Fruit fly (Drosophila melanogaster): Measurements from ENCODE around the gene CG34163.

The CG34163 gene

dm6 chr2L:11965610-11966594, 22.2 kb upstream of the CG34163 start:
- TF ChIP-seq svp (GFP tag) (peak; percentile 85), net (GFP tag; optimal IDR thresholded peaks at IDR 0.05) (no peak), spab (GFP tag; optimal IDR thresholded peaks at IDR 0.05) (no peak), CG10669 (GFP tag; optimal IDR thresholded peaks at IDR 0.05) (no peak), fd85E (GFP tag; optimal IDR thresholded peaks at IDR 0.05) (no peak), Hr39 (GFP tag; optimal IDR thresholded peaks at IDR 0.05) (peak; percentile 58), CG6163 (GFP tag; IDR thresholded peaks at IDR 0.05) (0 out of 3 replicates have a peak, but pooled peaks have one; percentile 36), Ets96B (tag; optimal IDR thresholded peaks at IDR 0.05) (no peak), Met (GFP tag; optimal IDR thresholded peaks at IDR 0.05) (peak; percentile 54), Ets21C (GFP tag; optimal IDR thresholded peaks at IDR 0.05) (peak; percentile 37), vri (GFP tag; optimal IDR thresholded peaks at IDR 0.05) (no peak), Gug (GFP tag; IDR thresholded peaks at IDR 0.05) (no peak), CG8319 (GFP tag; optimal IDR thresholded peaks at IDR 0.05) (no peak), Blimp-1 (GFP tag; optimal IDR thresholded peaks at IDR 0.05) (peak; percentile 84), CG15336 (GFP tag; IDR thresholded peaks at IDR 0.05) (no peak), Sox102F (GFP tag; optimal IDR thresholded peaks at IDR 0.05) (peak; percentile 27), Eip78C (GFP tag) (peak; percentile 83), Sox14 (GFP tag; optimal IDR thresholded peaks at IDR 0.05) (peak; percentile 42), CG11294 (GFP tag; IDR thresholded peaks at IDR 0.05) (no peak), CG9139 (GFP tag; optimal IDR thresholded peaks at IDR 0.05) (no peak), Lpt (GFP tag; optimal IDR thresholded peaks at IDR 0.05) (peak; percentile 24), dac (GFP tag; optimal IDR thresholded peaks at IDR 0.05) (no peak), Eip75B (GFP tag; optimal IDR thresholded peaks at IDR 0.05) (peak; percentile 57), Smox (GFP tag; optimal IDR thresholded peaks at IDR 0.05) (peak; percentile 48), ss (GFP tag; optimal IDR thresholded peaks at IDR 0.05) (peak; percentile 1 to 50), CG8119 (GFP tag; IDR thresholded peaks at IDR 0.05) (no peak), dsx (GFP tag; optimal IDR thresholded peaks at IDR 0.05; ENCODE audit: poor library complexity, severe bottlenecking) (no peak), Hr4 (GFP tag; optimal IDR thresholded peaks at IDR 0.05) (peak; percentile 21), CG11762 (GFP tag; optimal IDR thresholded peaks at IDR 0.05; ENCODE audit: insufficient read depth) (no peak), CG3919 (GFP tag; optimal IDR thresholded peaks at IDR 0.05) (peak; percentile 7), CG1621 (tag; optimal IDR thresholded peaks at IDR 0.05) (no peak), fkh (GFP tag; optimal IDR thresholded peaks at IDR 0.05) (no peak), CG7368 (GFP tag; optimal IDR thresholded peaks at IDR 0.05) (no peak), eg (GFP tag; IDR thresholded peaks at IDR 0.05) (no peak), CG6854 (GFP tag; optimal IDR thresholded peaks at IDR 0.05) (peak; percentile 9), Sox15 (GFP tag; optimal IDR thresholded peaks at IDR 0.05) (no peak), Eip93F (GFP tag; optimal IDR thresholded peaks at IDR 0.05) (no peak), fd59A (GFP tag; optimal IDR thresholded peaks at IDR 0.05) (peak; percentile 67), Hr38 (GFP tag; optimal IDR thresholded peaks at IDR 0.05) (no peak), CG34406 (GFP tag; optimal IDR thresholded peaks at IDR 0.05) (peak; percentile 26), acj6 (GFP tag; optimal IDR thresholded peaks at IDR 0.05) (peak; percentile 55), topi (GFP tag; optimal IDR thresholded peaks at IDR 0.05) (peak; percentile 65), CG4318 (GFP tag; optimal IDR thresholded peaks at IDR 0.05) (no peak), achi (GFP tag; optimal IDR thresholded peaks at IDR 0.05) (peak; percentile 40), pdm3 (GFP tag; optimal IDR thresholded peaks at IDR 0.05) (peak; percentile 15), CG10631 (GFP tag; optimal IDR thresholded peaks at IDR 0.05) (peak; percentile 74), OdsH (GFP tag; optimal IDR thresholded peaks at IDR 0.05) (peak; percentile 26), salr (GFP tag; optimal IDR thresholded peaks at IDR 0.05) (peak in 1 of 2 experiments; percentile 5), CG6808 (GFP tag; optimal IDR thresholded peaks at IDR 0.05) (peak; percentile 62), CG6792 (GFP tag; optimal IDR thresholded peaks at IDR 0.05) (peak; percentile 20)

All from whole organism, prepupa.